Worm (Caenorhabditis elegans) whole organism, L4/young adult: ENCODE measurements around the gene npr-25.

Experiments used
- W03F9.2 ChIP-seq: fragments of 150-350 bp; optimal IDR thresholded peaks from 2 replicates; lab custom pipeline; 2014; ENCODE audit warnings: missing biosample characterization, missing genetic modification characterization
- dao-5 ChIP-seq: sonication (generic microtip); optimal IDR thresholded peaks from 2 replicates; lab custom pipeline; 2016; ENCODE audit warnings: missing genotype, missing genetic modification characterization, moderate library complexity, missing compliant biosample characterization
- him-1 ChIP-seq: sonication (generic microtip); optimal IDR thresholded peaks from 2 replicates; lab custom pipeline; 2016; ENCODE audit warnings: missing genotype, missing genetic modification reagents, missing genetic modification characterization, missing compliant biosample characterization

ce11 chrV:11375150-11375792 is 22.5 kb upstream of the npr-25 start, which contains the start of gene cnb-1:
- TF ChIP-seq W03F9.2 (tag; lab: Kevin White, UChicago) (no peak), dao-5 (tag; lab: Kevin White, UChicago) (no peak), him-1 (tag; lab: Kevin White, UChicago) (peak; percentile 79)
